Worm (Caenorhabditis elegans): Measurements from ENCODE around the gene B0228.8.

DNA sequence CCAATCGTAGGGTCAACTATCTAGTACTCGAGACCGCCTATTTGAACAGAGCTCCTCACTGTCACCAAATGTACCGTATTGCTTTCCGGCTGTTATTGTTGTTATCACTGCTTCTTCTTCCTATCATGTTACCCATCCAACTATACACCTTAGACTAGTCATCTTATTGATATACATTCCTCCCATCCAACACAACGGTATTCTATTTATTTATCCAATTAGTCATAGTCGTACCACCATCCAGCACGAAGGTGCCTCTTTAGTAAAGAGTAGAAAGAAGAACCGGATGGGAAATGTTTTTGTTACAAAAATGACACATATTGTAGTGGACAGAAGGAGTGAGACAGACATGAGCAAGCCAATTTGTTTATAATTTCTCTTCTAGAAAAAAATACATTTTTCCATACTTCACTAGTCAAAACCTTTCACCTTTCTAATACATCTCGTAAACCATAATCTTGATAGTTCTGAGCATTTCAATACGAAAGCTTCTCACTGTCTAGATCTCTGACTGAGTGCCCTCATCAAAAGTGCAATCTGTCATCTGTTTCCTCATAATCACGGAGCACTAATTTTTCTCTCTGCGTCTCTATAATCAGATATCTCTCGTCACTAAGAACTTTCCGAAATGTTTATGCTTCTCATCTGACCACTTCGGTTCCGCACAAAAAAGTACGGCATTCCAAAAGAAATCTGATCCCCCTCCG, 49.0 kb upstream of the B0228.8 start:
- no peak for TF ChIP-seq ceh-22 (tag; optimal IDR thresholded peaks at IDR 0.05)
- TF ChIP-seq pqm-1 (tag; optimal IDR thresholded peaks at IDR 0.05) = no peak
- no peak for TF ChIP-seq ceh-2 (tag; optimal IDR thresholded peaks at IDR 0.05)
- TF ChIP-seq nhr-11 (tag; optimal IDR thresholded peaks at IDR 0.05) = no peak
- TF ChIP-seq ceh-48 (tag; optimal IDR thresholded peaks at IDR 0.05) = no peak
- TF ChIP-seq mec-3 (tag; optimal IDR thresholded peaks at IDR 0.05; ENCODE audit: borderline replicate concordance) = no peak
- TF ChIP-seq ceh-18 (tag; optimal IDR thresholded peaks at IDR 0.05) = no peak
- no peak for TF ChIP-seq fkh-10 (GFP tag; optimal IDR thresholded peaks at IDR 0.05)
- no peak for TF ChIP-seq pha-4 (tag; optimal IDR thresholded peaks at IDR 0.05)
- TF ChIP-seq C38D4.7 (GFP tag; optimal IDR thresholded peaks at IDR 0.05) = no peak
- TF ChIP-seq fkh-6 (tag; optimal IDR thresholded peaks at IDR 0.05) = no peak
- TF ChIP-seq sox-4 (tag; optimal IDR thresholded peaks at IDR 0.05) = no peak
- TF ChIP-seq tbx-7 (tag; optimal IDR thresholded peaks at IDR 0.05) = no peak
- TF ChIP-seq pat-9 (tag; optimal IDR thresholded peaks at IDR 0.05) = no peak

All from whole organism, late embryonic.